Fruit fly (Drosophila melanogaster) whole organism, larva: ENCODE measurements around the gene Bka.

Experiments
- noc ChIP-seq: fragments of 200-800 bp; sonication (Bioruptor generic); optimal IDR thresholded peaks from 3 replicates; lab custom pipeline; 2019; ENCODE audit warnings: missing biosample characterization, mild to moderate bottlenecking, missing genetic modification characterization, moderate library complexity

Bka gene

DNA sequence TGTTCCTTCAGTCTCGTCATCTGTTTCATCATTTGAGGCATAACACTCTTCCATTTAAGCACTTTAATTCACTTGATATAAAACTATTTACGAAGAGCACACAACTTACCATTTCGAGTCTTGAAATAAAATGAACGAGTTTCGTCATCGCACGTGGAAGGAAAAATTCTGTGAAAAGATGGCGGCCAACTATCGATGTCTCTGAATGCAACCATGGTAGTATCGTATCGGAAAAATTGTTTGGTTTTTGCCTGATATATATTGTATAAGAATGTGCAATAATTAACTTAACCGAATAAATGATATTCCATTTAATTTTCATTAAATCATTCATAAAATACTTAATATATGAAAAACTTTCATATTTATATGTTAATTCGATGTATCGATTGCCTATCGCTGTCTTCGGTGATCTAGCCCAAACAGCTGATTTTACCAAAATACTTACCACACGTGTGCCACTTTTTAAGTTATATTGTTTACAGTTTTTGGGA is at the start of gene Bka:
Gene Bka (plus strand): TSS at position 417 of the 494 bp plus-strand sequence.
- peak; percentile 52 for TF ChIP-seq noc

DNA sequence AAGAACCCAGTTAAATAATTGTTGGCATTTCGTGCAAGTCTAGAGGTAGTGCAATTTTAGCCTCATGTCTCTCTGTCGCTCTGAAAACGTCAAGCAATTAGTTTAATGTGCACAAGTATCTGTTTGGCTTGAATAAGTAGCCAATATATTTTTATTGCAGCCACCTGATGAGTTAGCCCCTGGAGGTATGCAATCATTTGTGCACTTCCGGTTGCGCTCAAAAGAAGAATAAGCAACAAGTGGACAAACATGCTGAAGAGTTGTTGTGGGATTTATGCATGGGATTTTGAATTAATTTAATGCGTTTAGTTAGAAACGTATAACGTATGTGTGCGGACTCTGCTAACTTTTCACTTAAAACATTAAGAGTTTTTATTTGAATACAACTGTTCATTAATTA is 44.3 kb upstream of the Bka start:
- TF ChIP-seq noc, result no peak

DNA sequence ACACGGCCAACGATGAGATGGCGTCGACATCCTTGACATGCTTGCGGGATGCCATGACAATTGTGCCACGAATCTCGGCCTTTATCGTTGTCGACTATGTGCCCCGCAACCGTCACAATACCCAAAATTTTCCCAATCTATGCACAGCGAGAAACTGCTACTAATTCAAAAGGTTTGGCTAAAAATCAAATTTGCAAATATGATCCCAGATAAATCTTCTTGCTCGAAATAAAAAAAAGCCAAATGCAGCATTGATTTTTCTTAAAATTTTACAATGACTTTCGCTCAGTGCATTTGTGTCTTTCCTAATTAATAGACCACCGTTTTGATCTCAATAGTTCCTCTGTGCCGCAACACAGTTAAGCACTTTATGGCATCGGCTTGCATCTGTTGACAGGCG is 32.1 kb upstream of the Bka start:
- no peak for TF ChIP-seq noc

- TF ChIP-seq noc, result no peak
Measured at dm6 chr2L:9863479-9863878, 31.6 kb upstream of the Bka start.

dm6 chr2L:9864337-9864736 is 30.8 kb upstream of the Bka start:
- TF ChIP-seq noc, result peak; percentile 16

- no peak for TF ChIP-seq noc
Measured at dm6 chr2L:9882393-9882971, 12.6 kb upstream of the Bka start.

- no peak for TF ChIP-seq noc
Measured at dm6 chr2L:9886086-9886485, 9.0 kb upstream of the Bka start, which contains the start of gene nAChRalpha6. TSS of gene nAChRalpha6 (minus strand) at chr2L:9886250.

dm6 chr2L:9887856-9888269 is 7.2 kb upstream of the Bka start, which contains the start of gene Fkbp59:
TSS of gene Fkbp59 (plus strand) at chr2L:9888005.
- TF ChIP-seq noc, result no peak

- no peak for TF ChIP-seq noc
Measured at dm6 chr2L:9890576-9890975, 4.5 kb upstream of the Bka start, which contains the start of the genes CG34183 and CG4537. TSS of gene CG34183 (minus strand) at chr2L:9890772. TSS of gene CG4537 (plus strand) at chr2L:9890885.

DNA sequence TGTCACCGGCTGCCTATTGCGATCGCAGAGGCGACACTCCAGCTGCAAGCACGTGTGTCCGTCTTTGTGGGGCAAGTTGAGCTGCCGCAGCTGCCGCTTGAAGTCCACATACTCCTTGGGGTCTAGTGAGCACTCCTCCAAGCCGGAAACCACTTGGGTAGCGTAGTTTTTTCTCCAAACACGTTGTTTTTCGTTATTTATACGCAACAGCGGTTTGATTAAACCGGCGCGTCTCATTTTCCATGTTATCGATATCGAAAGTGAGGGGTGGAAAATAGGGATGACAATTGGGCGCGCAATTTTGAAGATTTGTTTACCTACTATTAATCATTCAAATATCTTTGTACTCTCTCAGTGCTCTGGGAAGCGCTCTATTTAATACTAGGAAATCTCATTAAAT is 1.9 kb upstream of the Bka start, which contains the start of gene mtDNA-helicase:
Gene mtDNA-helicase (minus strand): TSS at position 264 of the 400 bp plus-strand sequence.
- TF ChIP-seq noc, result no peak

DNA sequence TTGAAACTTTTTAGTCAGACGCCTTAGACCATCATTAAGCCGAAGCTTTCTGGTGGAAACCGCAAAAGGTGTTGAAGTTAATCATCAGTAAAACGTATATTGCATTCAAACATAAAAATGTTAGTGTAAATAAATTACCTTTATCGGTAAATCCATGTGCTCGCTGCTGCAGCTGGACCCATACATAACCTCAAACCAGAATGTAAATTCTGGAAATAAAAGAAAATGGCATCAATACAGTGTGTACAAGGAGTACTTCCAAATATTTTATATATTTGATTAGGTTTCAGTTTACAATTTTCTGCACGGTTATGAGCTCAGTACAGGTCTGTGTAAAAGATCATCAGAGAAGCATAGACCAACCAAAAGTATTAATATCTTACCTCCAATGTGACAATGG is 894 bp upstream of the Bka start:
- TF ChIP-seq noc, result no peak

DNA sequence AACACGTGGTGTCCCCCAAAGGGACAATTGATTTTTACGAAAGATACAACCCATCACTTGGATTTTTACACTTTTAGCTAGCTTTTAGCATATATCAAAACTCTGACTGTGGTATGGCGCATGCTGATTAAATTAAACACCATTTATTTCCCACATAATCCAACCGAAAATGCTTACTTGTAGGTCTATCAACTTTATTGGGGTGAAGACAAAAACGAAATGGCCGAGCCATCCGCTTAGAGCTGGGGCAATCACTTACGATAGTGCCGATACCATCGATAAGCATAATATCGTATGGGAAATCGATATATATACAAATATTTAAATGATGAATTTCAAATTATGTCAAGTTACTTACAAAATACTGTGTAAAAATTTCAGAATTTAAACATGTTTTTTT is 2.2 kb downstream of the Bka start, which contains the start of gene RpS2:
Gene RpS2 (minus strand): TSS at position 257 of the 400 bp plus-strand sequence.
- TF ChIP-seq noc, result peak; percentile 20

DNA sequence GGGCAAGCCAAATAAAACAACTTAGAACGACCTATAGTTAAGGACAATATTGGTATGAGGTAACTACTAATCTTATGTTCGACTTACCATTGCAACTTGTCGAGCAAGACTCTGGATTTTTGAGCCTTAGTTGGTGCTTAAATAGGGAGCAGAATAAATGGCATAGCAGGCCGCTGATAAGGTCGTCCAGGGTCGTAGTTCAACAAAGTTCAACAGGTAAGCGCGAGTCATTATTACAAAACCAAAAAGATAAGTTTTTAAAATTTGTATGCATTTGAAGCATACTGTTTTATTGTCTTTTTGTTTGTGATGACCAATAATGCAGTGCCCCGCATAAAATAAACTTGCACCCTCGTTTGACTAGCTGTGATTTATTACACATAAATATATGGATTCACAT is 7.9 kb downstream of the Bka start, which contains the start of gene Muc30E:
Gene Muc30E (minus strand): TSS at position 101 of the 400 bp plus-strand sequence.
- TF ChIP-seq noc, result no peak

DNA sequence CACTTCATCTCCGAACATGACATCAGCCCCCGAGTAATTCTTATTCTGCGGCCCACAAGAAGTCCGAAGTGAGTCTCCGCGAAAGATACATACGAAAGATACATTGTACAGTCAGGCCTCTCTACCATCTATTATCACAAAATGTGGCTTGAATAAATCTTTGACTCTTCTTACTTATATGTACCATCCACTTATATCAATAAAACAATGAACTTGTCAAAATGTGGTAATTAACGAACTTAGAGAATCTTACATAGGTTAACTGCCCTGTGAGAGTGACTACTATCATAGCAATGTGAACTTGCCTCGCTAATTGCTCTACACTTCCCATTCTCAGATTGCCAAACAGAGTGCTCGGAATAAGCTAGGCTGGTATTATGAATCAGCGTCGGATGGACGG is 11.6 kb downstream of the Bka start:
- TF ChIP-seq noc, result no peak

DNA sequence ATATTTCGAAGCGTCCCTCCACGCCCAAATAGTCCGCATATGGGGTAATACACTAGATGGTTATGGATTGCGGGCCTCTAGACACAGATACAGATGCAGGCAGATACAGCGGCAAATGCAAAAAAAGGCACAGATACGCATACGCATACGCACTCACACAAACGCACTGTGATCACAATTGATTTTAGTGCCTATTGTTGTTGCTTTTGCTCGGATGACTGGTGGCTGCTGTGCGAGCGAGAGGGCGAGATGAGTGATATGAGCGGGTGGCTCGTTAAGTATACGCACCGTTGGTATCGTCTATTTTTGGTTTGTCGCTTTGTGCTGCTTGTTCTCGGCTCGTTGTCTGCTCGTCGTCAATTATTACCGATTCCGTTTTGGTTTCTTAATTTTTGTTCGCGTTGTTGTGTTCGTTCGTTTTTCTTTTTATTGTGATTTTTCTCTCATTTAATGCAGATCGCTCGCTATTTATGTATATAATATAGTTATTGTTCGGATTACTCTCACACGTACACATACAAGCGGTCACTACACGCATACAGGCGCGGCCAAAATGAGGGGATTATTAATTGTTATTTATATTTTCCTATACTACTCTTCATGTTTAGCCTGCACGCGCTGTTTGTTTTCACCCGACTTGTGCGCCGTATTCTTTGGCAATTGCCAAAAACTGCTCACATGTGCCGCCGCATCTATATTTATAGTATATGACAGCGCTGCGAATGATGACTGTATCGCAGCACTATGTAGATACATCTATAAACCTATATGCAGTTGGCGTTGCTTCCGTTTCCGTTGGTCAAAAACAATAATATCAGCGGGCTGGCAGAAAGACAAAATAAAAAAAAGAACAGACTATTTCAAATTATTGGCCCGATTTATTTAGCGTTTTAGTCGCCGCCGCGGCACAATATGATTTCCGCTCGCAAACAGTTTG is 12.5 kb downstream of the Bka start:
- no peak for TF ChIP-seq noc

- TF ChIP-seq noc, result no peak
Measured at dm6 chr2L:9908468-9908967, 13.4 kb downstream of the Bka start, which contains the start of gene CG13124. TSS of gene CG13124 (minus strand) at chr2L:9908633.

DNA sequence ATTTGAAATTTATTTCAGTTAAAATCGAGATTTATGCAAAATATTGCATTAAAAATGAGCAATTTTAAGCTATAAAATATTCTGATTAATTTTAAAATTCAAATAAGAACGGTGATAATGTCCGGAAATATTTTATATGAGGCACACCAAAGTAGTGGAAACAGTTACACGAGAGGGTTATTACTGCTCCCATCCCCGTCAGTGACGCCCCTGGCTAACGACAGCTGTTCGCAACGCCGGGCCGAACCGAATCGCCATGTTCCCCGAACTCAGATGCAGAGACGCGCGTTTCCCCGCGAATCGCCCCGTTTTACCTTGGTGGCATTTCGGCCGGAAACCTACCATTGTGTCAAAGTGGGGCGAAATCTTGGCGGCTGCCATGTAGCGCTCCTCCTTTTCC is 16.7 kb downstream of the Bka start:
- TF ChIP-seq noc, result peak; percentile 25
